Worm (Caenorhabditis elegans) whole organism, young adult: ENCODE measurements around the gene C54D10.9.

Experiments used
- Y53G8AR.9 ChIP-seq: fragments of 200-800 bp; sonication (Bioruptor generic); conservative IDR thresholded peaks from 2 replicates; pipeline ENCODE4 v1.3.6; 2022; ENCODE audit warnings: missing genetic modification reagents, missing genetic modification characterization, missing compliant biosample characterization
- attf-6 ChIP-seq: fragments of 200-800 bp; sonication (Bioruptor generic); IDR thresholded peaks from 2 replicates; pipeline ENCODE4 v1.3.6; 2022; ENCODE audit warnings: missing genetic modification reagents, missing genetic modification characterization, missing compliant biosample characterization
- fkh-3 ChIP-seq: sonication (generic microtip); optimal IDR thresholded peaks from 2 replicates; lab custom pipeline; 2016; ENCODE audit warnings: mild to moderate bottlenecking, missing genetic modification characterization, missing compliant biosample characterization
- mcd-1 ChIP-seq: fragments of 200-800 bp; sonication (Bioruptor generic); IDR thresholded peaks from 2 replicates; pipeline ENCODE4 v1.3.6; 2022; ENCODE audit warnings: missing genetic modification reagents, missing genetic modification characterization, missing compliant biosample characterization
- snpc-1.1 ChIP-seq: sonication (generic microtip); optimal IDR thresholded peaks from 2 replicates; lab custom pipeline; 2017; ENCODE audit warnings: missing genetic modification characterization, mild to moderate bottlenecking, missing compliant biosample characterization, antibody characterized with exemption, moderate library complexity, missing genotype, missing genetic modification reagents; ENCODE audit not compliant: insufficient read depth
- unc-130 ChIP-seq: sonication (generic microtip); optimal IDR thresholded peaks from 2 replicates; lab custom pipeline; 2016; ENCODE audit warnings: missing genetic modification reagents, missing genetic modification characterization, missing compliant biosample characterization
- unc-62 ChIP-seq: fragments of 150-350 bp; optimal IDR thresholded peaks from 2 replicates; lab custom pipeline; 2014; ENCODE audit warnings: missing biosample characterization, missing genetic modification reagents, missing genetic modification characterization

DNA sequence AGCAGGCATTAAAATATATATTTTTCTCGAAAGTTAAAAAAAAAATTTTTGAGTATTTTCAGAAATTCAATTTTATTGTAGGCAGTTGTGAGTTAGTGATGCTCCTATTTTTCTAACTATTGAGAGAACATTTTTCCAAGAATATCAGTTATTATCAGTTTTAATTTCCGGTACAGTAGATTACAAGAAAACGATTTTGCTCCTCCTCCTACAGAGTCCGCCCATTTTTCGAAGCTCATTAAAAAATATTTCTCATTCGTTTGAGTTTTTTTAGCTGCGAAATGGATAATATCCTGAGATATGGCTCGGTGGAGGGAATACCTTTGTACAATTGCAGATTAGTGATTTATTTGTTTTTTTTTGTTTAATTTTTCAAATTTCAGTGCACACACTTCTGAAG is 37.6 kb downstream of the C54D10.9 start, which contains the start of gene srt-39:
- no peak for TF ChIP-seq fkh-3
- TF ChIP-seq unc-130 = no peak
- no peak for TF ChIP-seq attf-6 (GFP tag; lab: Robert Waterston, UW)
- TF ChIP-seq mcd-1 (GFP tag; lab: Robert Waterston, UW) = no peak
- no peak for TF ChIP-seq unc-62 (GFP tag; lab: Kevin White, UChicago)
- TF ChIP-seq Y53G8AR.9 (GFP tag; lab: Robert Waterston, UW) = no peak
- no peak for TF ChIP-seq snpc-1.1 (tag; lab: Kevin White, UChicago)
